Worm (Caenorhabditis elegans) whole organism, L2 larva: ENCODE results near the gene ceh-23.
A peak's percentile ranks its signal among the peaks of the same experiment; 100 is the strongest.

Experiments used
- C34F6.9 ChIP-seq: fragments of 150-350 bp; optimal IDR thresholded peaks from 2 replicates; lab custom pipeline; 2014; ENCODE audit warnings: missing biosample characterization, missing genetic modification characterization
- F13H6.1 ChIP-seq: sonication (generic microtip); optimal IDR thresholded peaks from 2 replicates; lab custom pipeline; 2016; ENCODE audit warnings: missing genetic modification characterization, missing compliant biosample characterization
- Y55F3AM.14 ChIP-seq: fragments of 200-800 bp; sonication (Bioruptor generic); optimal IDR thresholded peaks from 2 replicates; lab custom pipeline; 2018; ENCODE audit warnings: mild to moderate bottlenecking, missing genetic modification characterization, missing compliant biosample characterization
- blmp-1 ChIP-seq: sonication (generic microtip); optimal IDR thresholded peaks from 2 replicates; lab custom pipeline; 2017; ENCODE audit warnings: missing genetic modification characterization, mild to moderate bottlenecking, missing compliant biosample characterization, antibody characterized with exemption, moderate library complexity; ENCODE audit not compliant: insufficient read depth
- ceh-16 ChIP-seq: fragments of 150-350 bp; optimal IDR thresholded peaks from 2 replicates; lab custom pipeline; 2014; ENCODE audit warnings: missing biosample characterization, missing genetic modification characterization
- ceh-82 ChIP-seq: fragments of 150-350 bp; optimal IDR thresholded peaks from 2 replicates; lab custom pipeline; 2014; ENCODE audit warnings: missing biosample characterization, missing genetic modification characterization
- crh-2 ChIP-seq: sonication (generic microtip); optimal IDR thresholded peaks from 2 replicates; lab custom pipeline; 2017; ENCODE audit warnings: missing biosample characterization, missing genetic modification characterization
- egl-27 ChIP-seq: sonication (generic microtip); optimal IDR thresholded peaks from 3 replicates; lab custom pipeline; 2017; ENCODE audit warnings: missing biosample characterization, missing genetic modification reagents, missing genetic modification characterization
- elt-1 ChIP-seq: fragments of 150-350 bp; optimal IDR thresholded peaks from 2 replicates; lab custom pipeline; 2014; ENCODE audit warnings: missing biosample characterization, missing genetic modification characterization
- elt-3 ChIP-seq: sonication (generic microtip); optimal IDR thresholded peaks from 2 replicates; lab custom pipeline; 2017; ENCODE audit warnings: missing biosample characterization, missing genetic modification characterization
- fos-1 ChIP-seq: fragments of 150-350 bp; optimal IDR thresholded peaks from 2 replicates; lab custom pipeline; 2014; ENCODE audit warnings: missing biosample characterization, missing genetic modification characterization
- gmeb-1 ChIP-seq: fragments of 150-350 bp; optimal IDR thresholded peaks from 2 replicates; lab custom pipeline; 2014; ENCODE audit warnings: missing biosample characterization, missing genetic modification characterization
- lin-11 ChIP-seq: fragments of 150-350 bp; sonication (generic microtip); optimal IDR thresholded peaks from 2 replicates; lab custom pipeline; 2014; ENCODE audit warnings: missing biosample characterization, missing genetic modification characterization, inconsistent platforms, mixed read lengths
- lin-39 ChIP-seq: fragments of 150-350 bp; optimal IDR thresholded peaks from 2 replicates; lab custom pipeline; 2014; ENCODE audit warnings: missing biosample characterization, missing genetic modification reagents, missing genetic modification characterization
- lsy-2 ChIP-seq, 2 experiments: fragments of 150-350 bp in 1 of 2; sonication (generic microtip) in 1 of 2; optimal IDR thresholded peaks; 2 replicates each; lab custom pipeline; 2014 to 2017; ENCODE audit warnings: missing biosample characterization in 2 of 2, missing genetic modification characterization in 2 of 2
- mab-5 ChIP-seq: fragments of 150-350 bp; optimal IDR thresholded peaks from 2 replicates; lab custom pipeline; 2014; ENCODE audit warnings: missing biosample characterization, missing genetic modification characterization
- mdl-1 ChIP-seq, 2 experiments: fragments of 150-350 bp in 1 of 2; sonication (generic microtip) in 1 of 2; optimal IDR thresholded peaks; 2 replicates each; lab custom pipeline; 2017; ENCODE audit warnings: missing biosample characterization in 2 of 2, missing genetic modification characterization in 2 of 2
- nhr-10 ChIP-seq: sonication (generic microtip); optimal IDR thresholded peaks from 2 replicates; lab custom pipeline; 2017; ENCODE audit warnings: missing biosample characterization, missing genetic modification characterization
- nhr-11 ChIP-seq: fragments of 150-350 bp; optimal IDR thresholded peaks from 2 replicates; lab custom pipeline; 2014; ENCODE audit warnings: missing biosample characterization, missing genetic modification characterization
- nhr-129 ChIP-seq: fragments of 150-350 bp; optimal IDR thresholded peaks from 2 replicates; lab custom pipeline; 2014; ENCODE audit warnings: missing biosample characterization, missing genetic modification characterization
- nhr-25 ChIP-seq: fragments of 150-350 bp; sonication (generic microtip); optimal IDR thresholded peaks from 3 replicates; lab custom pipeline; 2014; ENCODE audit warnings: missing biosample characterization, missing genetic modification characterization
- sem-4 ChIP-seq: fragments of 150-350 bp; optimal IDR thresholded peaks from 2 replicates; lab custom pipeline; 2014; ENCODE audit warnings: missing biosample characterization, missing genetic modification reagents, missing genetic modification characterization
- skn-1 ChIP-seq: sonication (generic microtip); optimal IDR thresholded peaks from 2 replicates; lab custom pipeline; 2017; ENCODE audit warnings: missing biosample characterization, missing genetic modification characterization
- sma-3 ChIP-seq: sonication (generic microtip); optimal IDR thresholded peaks from 2 replicates; lab custom pipeline; 2016; ENCODE audit warnings: missing genetic modification reagents, missing genetic modification characterization, missing compliant biosample characterization
- sma-9 ChIP-seq, 2 experiments: fragments of 150-350 bp in 1 of 2; sonication (generic microtip) in 1 of 2; optimal IDR thresholded peaks; 2 replicates each; lab custom pipeline; 2014 to 2016; ENCODE audit warnings: missing genetic modification characterization in 2 of 2, mild to moderate bottlenecking in 1 of 2, missing biosample characterization in 1 of 2, missing compliant biosample characterization in 1 of 2, missing genetic modification reagents in 1 of 2, moderate library complexity in 1 of 2
- snpc-4 ChIP-seq: fragments of 150-350 bp; optimal IDR thresholded peaks from 2 replicates; lab custom pipeline; 2014; ENCODE audit warnings: missing biosample characterization, missing genetic modification characterization
- unc-55 ChIP-seq: fragments of 150-350 bp; sonication (generic microtip); optimal IDR thresholded peaks from 3 replicates; lab custom pipeline; 2014; ENCODE audit warnings: missing biosample characterization, missing genetic modification reagents, missing genetic modification characterization
- unc-62 ChIP-seq: fragments of 150-350 bp; optimal IDR thresholded peaks from 2 replicates; lab custom pipeline; 2014; ENCODE audit warnings: missing biosample characterization, missing genetic modification reagents, missing genetic modification characterization
- ztf-1 ChIP-seq: fragments of 200-800 bp; sonication (Bioruptor generic); conservative IDR thresholded peaks from 2 replicates; pipeline ENCODE4 v1.3.6; 2022; ENCODE audit warnings: missing genetic modification characterization, missing compliant biosample characterization
- ztf-11 ChIP-seq: sonication (generic microtip); optimal IDR thresholded peaks from 2 replicates; lab custom pipeline; 2017; ENCODE audit warnings: missing biosample characterization, missing genetic modification characterization

ceh-23 gene

DNA sequence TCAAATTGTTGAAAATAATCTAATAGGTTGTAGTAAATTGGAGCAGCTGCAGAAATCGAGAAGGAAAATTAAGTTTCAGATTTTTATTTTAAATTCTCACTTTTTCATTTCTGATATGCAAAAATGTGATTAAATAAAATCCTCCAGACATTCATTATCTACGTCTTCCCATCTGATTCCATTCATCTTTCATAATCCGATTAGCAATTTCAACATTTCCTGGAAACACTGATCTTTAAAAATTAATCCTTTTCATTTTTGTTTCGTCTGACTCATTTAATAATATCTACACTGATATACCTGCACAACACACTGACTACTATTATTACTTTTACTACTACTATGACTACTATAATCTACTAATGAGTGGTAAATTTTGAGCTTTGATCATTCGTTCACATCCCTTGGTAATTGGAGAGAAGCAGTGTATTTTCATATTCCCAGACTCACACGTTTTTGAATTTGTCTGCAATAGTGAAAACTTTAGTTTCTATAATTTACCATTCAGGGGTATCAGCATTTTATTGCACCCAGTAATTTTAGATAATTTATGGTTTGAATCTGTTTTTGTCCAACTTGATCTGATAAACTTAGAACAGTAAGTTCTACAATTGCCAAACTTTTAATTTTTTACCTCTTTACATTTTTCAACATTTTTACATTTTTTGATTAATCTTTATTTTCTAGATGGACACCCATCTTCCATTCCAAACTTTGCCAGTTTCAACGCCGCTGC, at the start of gene ceh-23:
Gene ceh-23, plus strand, starts transcription at position 686 of the 736 bp plus-strand sequence.
- TF ChIP-seq sma-9 (GFP tag; optimal IDR thresholded peaks at IDR 0.05; lab: Kevin White, UChicago) = peak; percentile 1
- no peak for TF ChIP-seq sma-9 (tag; optimal IDR thresholded peaks at IDR 0.05; lab: Kevin White, UChicago)
- TF ChIP-seq mab-5 (tag; lab: Kevin White, UChicago) = no peak

DNA sequence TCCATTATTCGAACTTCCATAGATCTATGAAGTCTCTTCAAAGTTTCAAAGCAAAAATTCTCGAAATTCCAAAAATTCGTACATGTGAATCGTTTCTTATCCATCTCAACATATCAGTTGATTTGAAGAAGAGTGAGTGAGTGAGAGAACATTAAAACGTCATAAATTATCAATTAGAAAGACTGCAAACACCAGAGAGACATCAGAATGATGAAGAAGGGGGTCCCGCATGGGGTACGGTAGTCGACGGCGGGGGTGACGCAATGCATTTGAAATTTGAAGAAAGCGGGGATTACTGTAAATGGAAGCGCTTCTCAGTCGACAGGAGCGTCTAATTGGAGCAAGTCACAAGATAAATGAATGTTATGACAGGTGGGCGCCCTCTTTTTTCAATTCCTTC, 48.9 kb upstream of the ceh-23 start:
- TF ChIP-seq nhr-129 (peak; percentile 6), unc-62 (GFP tag; lab: Kevin White, UChicago) (no peak), Y55F3AM.14 (GFP tag; lab: Kevin White, UChicago) (no peak), F13H6.1 (tag; lab: Kevin White, UChicago) (peak; percentile 22), snpc-4 (tag; lab: Kevin White, UChicago) (no peak), elt-1 (no peak), crh-2 (tag; lab: Kevin White, UChicago) (no peak), lsy-2 (tag; optimal IDR thresholded peaks at IDR 0.05; lab: Kevin White, UChicago) (peak in 1 of 2 experiments; percentile 82), lin-39 (tag; lab: Kevin White, UChicago) (no peak), mab-5 (tag; lab: Kevin White, UChicago) (peak; percentile 74), unc-55 (GFP tag; lab: Kevin White, UChicago) (peak; percentile 42)
- TF ChIP-seq, all 48 proteins: peak for 5

DNA sequence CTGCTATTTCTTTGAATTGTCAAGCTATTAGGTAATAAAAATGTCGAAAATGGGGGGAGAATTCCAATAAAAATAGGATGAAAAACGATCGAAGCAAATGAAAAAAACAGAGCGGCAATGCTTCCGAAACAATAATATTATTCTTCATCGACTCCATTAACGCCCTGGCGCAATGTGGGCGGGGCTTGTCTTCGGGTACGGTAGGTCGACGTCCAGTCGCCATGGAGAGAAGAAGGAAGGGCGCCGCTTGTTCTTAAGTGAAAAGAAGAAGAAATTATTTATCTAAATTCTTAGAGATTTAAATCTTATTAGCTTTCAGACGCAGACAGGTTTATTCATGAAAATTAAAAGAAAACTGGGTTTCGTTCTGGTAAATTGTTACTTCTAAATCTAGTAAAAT, 47.2 kb upstream of the ceh-23 start:
- no peak for TF ChIP-seq lin-11
- TF ChIP-seq lsy-2 (tag; optimal IDR thresholded peaks at IDR 0.05; lab: Kevin White, UChicago) = peak in 1 of 2 experiments; percentile 76

DNA sequence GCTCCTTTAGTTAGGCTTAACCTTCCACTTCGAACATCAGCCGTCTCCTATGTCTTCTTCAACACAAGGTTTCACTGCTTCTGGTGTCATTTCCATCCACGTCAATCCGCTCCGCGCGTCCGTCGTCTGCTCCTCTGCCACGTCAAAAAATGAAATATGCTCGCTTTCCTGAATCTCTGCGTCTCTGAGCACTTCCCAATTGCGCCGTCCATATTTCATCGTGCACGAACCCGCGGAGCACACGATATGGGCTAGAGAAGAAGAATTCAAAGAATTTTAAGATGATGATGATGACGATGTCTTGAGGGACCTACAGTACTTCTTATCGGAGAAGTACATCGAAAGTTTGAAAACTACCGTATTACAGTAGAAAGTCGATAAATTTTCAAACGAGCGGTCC, 46.4 kb upstream of the ceh-23 start:
- TF ChIP-seq unc-62 (GFP tag; lab: Kevin White, UChicago) = peak; percentile 10
- TF ChIP-seq gmeb-1 (tag; lab: Kevin White, UChicago) = no peak
- TF ChIP-seq F13H6.1 (tag; lab: Kevin White, UChicago) = no peak
- TF ChIP-seq lin-11 = no peak
- no peak for TF ChIP-seq fos-1 (tag; lab: Kevin White, UChicago)
- TF ChIP-seq lsy-2 (tag; optimal IDR thresholded peaks at IDR 0.05; lab: Kevin White, UChicago) = peak in 1 of 2 experiments; percentile 21
- TF ChIP-seq elt-3 (tag; lab: Kevin White, UChicago) = no peak
- TF ChIP-seq mab-5 (tag; lab: Kevin White, UChicago) = peak; percentile 71
- TF ChIP-seq ztf-11 = no peak
- no peak for TF ChIP-seq mdl-1 (tag; optimal IDR thresholded peaks at IDR 0.05; lab: Kevin White, UChicago)

DNA sequence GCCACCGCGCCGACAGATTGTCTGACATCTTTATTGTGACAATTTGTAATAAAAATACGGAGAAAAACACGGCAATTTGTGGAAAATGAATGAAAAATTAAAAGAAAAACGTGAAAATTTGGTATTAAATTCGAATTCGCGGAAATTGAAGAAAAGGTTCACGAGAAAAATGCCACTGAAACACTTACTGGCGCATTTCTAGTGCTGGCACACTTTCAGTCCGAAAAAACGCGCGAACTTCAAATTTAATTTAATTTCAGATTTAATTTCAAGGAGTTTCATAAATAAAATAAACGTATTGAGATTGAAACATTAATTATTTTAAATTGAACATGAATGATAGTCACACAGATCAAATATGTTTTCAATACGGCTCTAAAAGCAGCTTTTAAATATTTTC, 44.1 kb upstream of the ceh-23 start, which contains the start of gene cyk-7:
Gene cyk-7, minus strand, starts transcription at position 99 of the 400 bp plus-strand sequence.
- TF ChIP-seq nhr-25 (tag; lab: Kevin White, UChicago) (no peak), lsy-2 (tag; optimal IDR thresholded peaks at IDR 0.05; lab: Kevin White, UChicago) (peak in 1 of 2 experiments; percentile 37), nhr-10 (tag; lab: Kevin White, UChicago) (no peak), sem-4 (tag; lab: Kevin White, UChicago) (no peak)

DNA sequence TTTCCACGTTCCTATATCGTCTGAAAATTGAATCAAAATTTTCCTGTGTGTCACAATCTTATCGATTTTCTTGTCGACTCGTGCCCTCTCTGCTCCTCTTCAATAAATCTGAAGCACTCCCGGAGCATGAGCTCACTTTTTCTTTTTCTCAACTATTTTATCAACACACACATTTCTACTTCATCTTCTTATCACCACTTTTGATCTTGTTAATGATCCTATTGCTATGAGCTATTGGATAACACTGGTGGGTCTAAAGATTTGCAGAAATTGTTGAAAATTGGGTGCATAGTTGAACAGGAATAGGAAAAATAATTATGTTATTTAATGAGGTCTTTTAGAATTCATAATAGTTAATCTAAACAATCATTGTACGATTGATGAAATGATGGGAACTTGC, 34.1 kb upstream of the ceh-23 start:
- no peak for TF ChIP-seq nhr-25 (tag; lab: Kevin White, UChicago)
- TF ChIP-seq nhr-11 (tag; lab: Kevin White, UChicago) = no peak
- no peak for TF ChIP-seq lsy-2 (tag; optimal IDR thresholded peaks at IDR 0.05; lab: Kevin White, UChicago)
- TF ChIP-seq egl-27 (tag; lab: Kevin White, UChicago) = no peak
- no peak for TF ChIP-seq sma-3 (GFP tag; lab: Kevin White, UChicago)
- no peak for TF ChIP-seq ceh-82 (tag; lab: Kevin White, UChicago)
- no peak for TF ChIP-seq blmp-1 (tag; lab: Kevin White, UChicago)
- TF ChIP-seq sem-4 (tag; lab: Kevin White, UChicago) = no peak
- TF ChIP-seq ceh-16 = no peak
- no peak for TF ChIP-seq ztf-1 (GFP tag; lab: Robert Waterston, UW)
- TF ChIP-seq skn-1 (tag; lab: Kevin White, UChicago) = no peak
- no peak for TF ChIP-seq C34F6.9 (tag; lab: Kevin White, UChicago)
- no peak for TF ChIP-seq snpc-4 (tag; lab: Kevin White, UChicago)
